Worm (Caenorhabditis elegans) whole organism, L4 larva: ENCODE results near the gene ref-2.

Experiments
- aha-1 ChIP-seq: fragments of 150-350 bp; peaks from one replicate; lab custom pipeline; 2014; ENCODE audit warnings: missing biosample characterization, missing genetic modification characterization
- ceh-20 ChIP-seq: fragments of 200-800 bp; sonication (Bioruptor generic); IDR thresholded peaks from 2 replicates; pipeline ENCODE4 v1.3.6; 2022; ENCODE audit warnings: missing genetic modification reagents, missing genetic modification characterization, missing compliant biosample characterization
- mxl-2 ChIP-seq: fragments of 200-800 bp; sonication (Bioruptor generic); conservative IDR thresholded peaks from 2 replicates; pipeline ENCODE4 v1.3.6; 2022; ENCODE audit warnings: missing genetic modification reagents, missing genetic modification characterization, missing compliant biosample characterization
- nhr-25 ChIP-seq: sonication (generic microtip); optimal IDR thresholded peaks from 2 replicates; lab custom pipeline; 2017; ENCODE audit warnings: missing genetic modification characterization, mild to moderate bottlenecking, missing compliant biosample characterization, antibody characterized with exemption, moderate library complexity, borderline replicate concordance; ENCODE audit not compliant: insufficient read depth
- nhr-76 ChIP-seq: fragments of 150-350 bp; optimal IDR thresholded peaks from 2 replicates; lab custom pipeline; 2014; ENCODE audit warnings: missing biosample characterization, missing genetic modification characterization
- zfp-3 ChIP-seq: fragments of 200-800 bp; sonication (Bioruptor generic); conservative IDR thresholded peaks from 2 replicates; pipeline ENCODE4 v1.3.6; 2022; ENCODE audit warnings: missing genetic modification reagents, missing genetic modification characterization, missing compliant biosample characterization

DNA sequence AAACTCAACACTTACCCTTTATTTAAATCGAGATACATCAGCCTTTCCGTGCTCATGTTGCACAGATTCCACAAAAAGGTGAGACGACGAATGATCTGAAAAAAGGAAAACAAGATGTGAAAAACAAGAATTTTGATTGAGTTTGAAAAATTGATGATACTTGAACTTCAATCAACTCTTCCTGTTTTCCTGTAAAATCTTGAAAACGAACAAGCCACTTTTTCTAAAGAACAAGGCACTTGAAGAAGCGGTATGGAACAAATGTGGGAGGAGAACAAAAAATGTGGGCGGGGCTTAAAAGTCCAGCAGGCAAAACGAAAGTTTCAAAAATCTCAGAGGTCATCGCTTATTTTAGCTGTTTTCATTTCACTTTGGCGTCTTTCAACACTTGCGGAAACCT lies 37.0 kb upstream of the ref-2 start, which contains the start of gene kvs-1:
- TF ChIP-seq zfp-3 (GFP tag; lab: Robert Waterston, UW) (no peak), aha-1 (tag; lab: Kevin White, UChicago) (no peak), ceh-20 (GFP tag; lab: Robert Waterston, UW) (no peak), nhr-76 (tag; lab: Kevin White, UChicago) (no peak), nhr-25 (tag; lab: Kevin White, UChicago) (no peak), mxl-2 (GFP tag; lab: Robert Waterston, UW) (no peak)
